Worm (Caenorhabditis elegans) whole organism, L3 larva: ENCODE data around the gene R193.6.

Experiments
- R02D3.7 ChIP-seq: fragments of 150-350 bp; optimal IDR thresholded peaks from 2 replicates; lab custom pipeline; 2014; ENCODE audit warnings: missing biosample characterization, missing genetic modification characterization
- ZK546.5 ChIP-seq: sonication (generic microtip); optimal IDR thresholded peaks from 2 replicates; lab custom pipeline; 2017; ENCODE audit warnings: missing biosample characterization, missing genetic modification characterization
- aly-2 ChIP-seq: fragments of 150-350 bp; optimal IDR thresholded peaks from 2 replicates; lab custom pipeline; 2014; ENCODE audit warnings: missing biosample characterization, missing genetic modification characterization
- ceh-16 ChIP-seq: sonication (generic microtip); optimal IDR thresholded peaks from 2 replicates; lab custom pipeline; 2017; ENCODE audit warnings: missing biosample characterization, missing genetic modification characterization
- ceh-28 ChIP-seq: fragments of 150-350 bp; optimal IDR thresholded peaks from 2 replicates; lab custom pipeline; 2014; ENCODE audit warnings: missing biosample characterization, missing genetic modification reagents, missing genetic modification characterization
- ceh-82 ChIP-seq: fragments of 150-350 bp; optimal IDR thresholded peaks from 2 replicates; lab custom pipeline; 2014; ENCODE audit warnings: missing biosample characterization, missing genetic modification characterization
- ceh-9 ChIP-seq: sonication (generic microtip); optimal IDR thresholded peaks from 2 replicates; lab custom pipeline; 2018; ENCODE audit warnings: missing biosample characterization, missing genetic modification characterization
- daf-12 ChIP-seq: fragments of 150-350 bp; optimal IDR thresholded peaks from 2 replicates; lab custom pipeline; 2014; ENCODE audit warnings: missing biosample characterization, missing genetic modification reagents, missing genetic modification characterization
- egl-5 ChIP-seq: fragments of 150-350 bp; optimal IDR thresholded peaks from 2 replicates; lab custom pipeline; 2017; ENCODE audit warnings: missing biosample characterization, missing genetic modification reagents, missing genetic modification characterization, inconsistent platforms
- elt-2 ChIP-seq: sonication (generic microtip); optimal IDR thresholded peaks from 2 replicates; lab custom pipeline; 2016; ENCODE audit warnings: missing genetic modification reagents, mild to moderate bottlenecking, missing genetic modification characterization, missing compliant biosample characterization
- elt-3 ChIP-seq, 3 experiments: fragments of 150-350 bp in 1 of 3; sonication (generic microtip) in 2 of 3; optimal IDR thresholded peaks; 2 replicates in 2 of 3; 4 replicates in 1 of 3; lab custom pipeline; 2014 to 2017; ENCODE audit warnings: missing biosample characterization in 3 of 3, missing genetic modification characterization in 3 of 3
- eor-1 ChIP-seq, 2 experiments: fragments of 150-350 bp; optimal IDR thresholded peaks; 2 replicates each; lab custom pipeline; 2014 to 2018; ENCODE audit warnings: missing biosample characterization in 2 of 2, missing genetic modification characterization in 2 of 2
- fkh-2 ChIP-seq: fragments of 150-350 bp; optimal IDR thresholded peaks from 2 replicates; lab custom pipeline; 2014; ENCODE audit warnings: missing biosample characterization, missing genetic modification reagents, missing genetic modification characterization
- fos-1 ChIP-seq: fragments of 150-350 bp; optimal IDR thresholded peaks from 2 replicates; lab custom pipeline; 2014; ENCODE audit warnings: missing biosample characterization, missing genetic modification characterization
- hmg-11 ChIP-seq: sonication (generic microtip); optimal IDR thresholded peaks from 2 replicates; lab custom pipeline; 2016; ENCODE audit warnings: missing genetic modification characterization, missing compliant biosample characterization
- jun-1 ChIP-seq: fragments of 150-350 bp; optimal IDR thresholded peaks from 2 replicates; lab custom pipeline; 2014; ENCODE audit warnings: missing biosample characterization, missing genetic modification reagents, missing genetic modification characterization
- lin-15B ChIP-seq: fragments of 150-350 bp; optimal IDR thresholded peaks from 2 replicates; lab custom pipeline; 2014; ENCODE audit warnings: missing biosample characterization, missing genetic modification characterization
- lin-39 ChIP-seq: fragments of 150-350 bp; optimal IDR thresholded peaks from 2 replicates; lab custom pipeline; 2018; ENCODE audit warnings: missing biosample characterization, missing genetic modification reagents, missing genetic modification characterization
- lsy-12 ChIP-seq: sonication (generic microtip); optimal IDR thresholded peaks from 2 replicates; lab custom pipeline; 2016; ENCODE audit warnings: mild to moderate bottlenecking, missing genetic modification characterization, missing compliant biosample characterization
- mdl-1 ChIP-seq: fragments of 150-350 bp; optimal IDR thresholded peaks from 2 replicates; lab custom pipeline; 2014; ENCODE audit warnings: missing biosample characterization, missing genetic modification characterization
- mml-1 ChIP-seq: fragments of 150-350 bp; sonication (generic microtip); optimal IDR thresholded peaks from 3 replicates; lab custom pipeline; 2014; ENCODE audit warnings: missing biosample characterization, missing genetic modification characterization
- nfya-1 ChIP-seq: sonication (generic microtip); optimal IDR thresholded peaks from 2 replicates; lab custom pipeline; 2017; ENCODE audit warnings: missing genetic modification characterization, mild to moderate bottlenecking, missing compliant biosample characterization, antibody characterized with exemption, moderate library complexity; ENCODE audit not compliant: insufficient read depth
- nhr-11 ChIP-seq: fragments of 150-350 bp; optimal IDR thresholded peaks from 2 replicates; lab custom pipeline; 2014; ENCODE audit warnings: missing biosample characterization, missing genetic modification characterization
- nhr-12 ChIP-seq: fragments of 150-350 bp; optimal IDR thresholded peaks from 2 replicates; lab custom pipeline; 2014; ENCODE audit warnings: missing biosample characterization, missing genetic modification characterization
- nhr-237 ChIP-seq: fragments of 150-350 bp; optimal IDR thresholded peaks from 2 replicates; lab custom pipeline; 2014; ENCODE audit warnings: missing biosample characterization, missing genetic modification characterization
- nhr-25 ChIP-seq: sonication (generic microtip); optimal IDR thresholded peaks from 2 replicates; lab custom pipeline; 2017; ENCODE audit warnings: missing biosample characterization, missing genetic modification characterization
- nhr-28 ChIP-seq: fragments of 150-350 bp; optimal IDR thresholded peaks from 2 replicates; lab custom pipeline; 2014; ENCODE audit warnings: missing biosample characterization, missing genetic modification characterization
- nhr-43 ChIP-seq: sonication (generic microtip); optimal IDR thresholded peaks from 2 replicates; lab custom pipeline; 2016; ENCODE audit warnings: mild to moderate bottlenecking, missing genetic modification characterization, missing compliant biosample characterization; ENCODE audit not compliant: poor library complexity, severe bottlenecking
- nhr-67 ChIP-seq: fragments of 150-350 bp; optimal IDR thresholded peaks from 2 replicates; lab custom pipeline; 2014; ENCODE audit warnings: missing biosample characterization, missing genetic modification characterization
- nhr-76 ChIP-seq: fragments of 150-350 bp; sonication (generic microtip); optimal IDR thresholded peaks from 5 replicates; lab custom pipeline; 2014; ENCODE audit warnings: missing biosample characterization, missing genetic modification characterization
- nhr-77 ChIP-seq: fragments of 150-350 bp; optimal IDR thresholded peaks from 2 replicates; lab custom pipeline; 2014; ENCODE audit warnings: missing biosample characterization, missing genetic modification characterization
- pha-4 ChIP-seq: fragments of 150-350 bp; optimal IDR thresholded peaks from 2 replicates; lab custom pipeline; 2014; ENCODE audit warnings: missing biosample characterization, missing genetic modification reagents, missing genetic modification characterization
- pqm-1 ChIP-seq: fragments of 150-350 bp; optimal IDR thresholded peaks from 2 replicates; lab custom pipeline; 2017; ENCODE audit warnings: missing biosample characterization, missing genetic modification characterization, inconsistent platforms
- sea-2 ChIP-seq: fragments of 150-350 bp; sonication (generic microtip); optimal IDR thresholded peaks from 4 replicates; lab custom pipeline; 2014; ENCODE audit warnings: missing biosample characterization, missing genetic modification reagents, missing genetic modification characterization
- skn-1 ChIP-seq: fragments of 150-350 bp; optimal IDR thresholded peaks from 2 replicates; lab custom pipeline; 2014; ENCODE audit warnings: missing biosample characterization, missing genetic modification characterization
- snpc-4 ChIP-seq: fragments of 150-350 bp; optimal IDR thresholded peaks from 2 replicates; lab custom pipeline; 2014; ENCODE audit warnings: missing biosample characterization, missing genetic modification characterization
- tbx-2 ChIP-seq: sonication (generic microtip); optimal IDR thresholded peaks from 2 replicates; lab custom pipeline; 2016; ENCODE audit warnings: mild to moderate bottlenecking, missing genetic modification characterization, missing compliant biosample characterization
- unc-39 ChIP-seq: sonication (generic microtip); optimal IDR thresholded peaks from 4 replicates; lab custom pipeline; 2017; ENCODE audit warnings: missing biosample characterization, missing genetic modification characterization
- unc-62 ChIP-seq: fragments of 150-350 bp; sonication (generic microtip); optimal IDR thresholded peaks from 4 replicates; lab custom pipeline; 2014; ENCODE audit warnings: missing biosample characterization, missing genetic modification reagents, missing genetic modification characterization
- zag-1 ChIP-seq: fragments of 150-350 bp; optimal IDR thresholded peaks from 2 replicates; lab custom pipeline; 2014; ENCODE audit warnings: missing biosample characterization, missing genetic modification characterization
- ztf-11 ChIP-seq: fragments of 150-350 bp; optimal IDR thresholded peaks from 2 replicates; lab custom pipeline; 2014; ENCODE audit warnings: missing biosample characterization, missing genetic modification characterization
- ztf-4 ChIP-seq: fragments of 150-350 bp; optimal IDR thresholded peaks from 2 replicates; lab custom pipeline; 2014; ENCODE audit warnings: missing biosample characterization, missing genetic modification characterization

R193.6 gene

ce11 chrX:1123471-1123870 lies 25.1 kb upstream of the R193.6 start:
- TF ChIP-seq nhr-76 (tag; lab: Kevin White, UChicago) (no peak), ZK546.5 (tag; lab: Kevin White, UChicago) (no peak), nhr-25 (tag; lab: Kevin White, UChicago) (peak; percentile 3), ceh-16 (tag; lab: Kevin White, UChicago) (no peak), unc-39 (tag; lab: Kevin White, UChicago) (no peak), nfya-1 (no peak), mml-1 (tag; lab: Kevin White, UChicago) (no peak)

- TF ChIP-seq lin-39 (tag; lab: Kevin White, UChicago) (no peak), ztf-11 (tag; lab: Kevin White, UChicago) (no peak), nhr-28 (tag; lab: Kevin White, UChicago) (no peak), ceh-9 (no peak), tbx-2 (tag; lab: Kevin White, UChicago) (no peak), nhr-25 (tag; lab: Kevin White, UChicago) (no peak), fkh-2 (no peak), fos-1 (tag; lab: Kevin White, UChicago) (no peak), skn-1 (tag; lab: Kevin White, UChicago) (no peak), unc-39 (tag; lab: Kevin White, UChicago) (no peak), nhr-77 (no peak), nhr-237 (tag; lab: Kevin White, UChicago) (no peak)
These were observed 24.4 kb upstream of the R193.6 start, which contains the start of gene C05D9.9 for ce11 chrX:1124146-1124545. Gene C05D9.9 (minus strand): TSS chrX:1124246.

ce11 chrX:1125426-1125825 lies 23.2 kb upstream of the R193.6 start, which contains the start of gene lmp-2:
Gene lmp-2 (plus strand): TSS chrX:1125615.
- TF ChIP-seq pqm-1 (tag; lab: Kevin White, UChicago) (peak; percentile 45), nhr-77 (no peak), ztf-4 (no peak), mdl-1 (tag; lab: Kevin White, UChicago) (no peak), elt-2 (tag; lab: Kevin White, UChicago) (peak; percentile 83)

- TF ChIP-seq mdl-1 (tag; lab: Kevin White, UChicago) (no peak), nhr-25 (tag; lab: Kevin White, UChicago) (no peak), ZK546.5 (tag; lab: Kevin White, UChicago) (no peak), egl-5 (tag; lab: Kevin White, UChicago) (no peak), daf-12 (tag; lab: Kevin White, UChicago) (no peak), unc-62 (GFP tag; lab: Kevin White, UChicago) (no peak), hmg-11 (tag; lab: Kevin White, UChicago) (no peak), eor-1 (tag; optimal IDR thresholded peaks at IDR 0.05; lab: Kevin White, UChicago) (no peak), pha-4 (tag; lab: Kevin White, UChicago) (no peak)
- TF ChIP-seq, all 47 proteins: peak for 0
These were observed 22.4 kb upstream of the R193.6 start for ce11 chrX:1126207-1126606.

- TF ChIP-seq hmg-11 (tag; lab: Kevin White, UChicago): peak; percentile 65
- TF ChIP-seq nhr-43 (tag; lab: Kevin White, UChicago): peak; percentile 38
- no peak for TF ChIP-seq nhr-67 (tag; lab: Kevin White, UChicago)
- peak; percentile 61 for TF ChIP-seq jun-1
- no peak for TF ChIP-seq elt-3 (tag; optimal IDR thresholded peaks at IDR 0.05; lab: Kevin White, UChicago)
- TF ChIP-seq fkh-2: no peak
- no peak for TF ChIP-seq sea-2 (GFP tag; lab: Kevin White, UChicago)
- no peak for TF ChIP-seq nhr-28 (tag; lab: Kevin White, UChicago)
- TF ChIP-seq nhr-11 (tag; lab: Kevin White, UChicago): no peak
- TF ChIP-seq fos-1 (tag; lab: Kevin White, UChicago): peak; percentile 10
- peak; percentile 57 for TF ChIP-seq lin-15B (tag; lab: Kevin White, UChicago)
- no peak for TF ChIP-seq lsy-12 (tag; lab: Kevin White, UChicago)
- no peak for TF ChIP-seq nhr-12 (tag; lab: Kevin White, UChicago)
- no peak for TF ChIP-seq unc-62 (GFP tag; lab: Kevin White, UChicago)
- TF ChIP-seq R02D3.7 (tag; lab: Kevin White, UChicago): no peak
- peak; percentile 41 for TF ChIP-seq nfya-1
- no peak for TF ChIP-seq eor-1 (tag; optimal IDR thresholded peaks at IDR 0.05; lab: Kevin White, UChicago)
- peak; percentile 47 for TF ChIP-seq egl-5 (tag; lab: Kevin White, UChicago)
- peak; percentile 64 for TF ChIP-seq pha-4 (tag; lab: Kevin White, UChicago)
- TF ChIP-seq zag-1 (tag; lab: Kevin White, UChicago): no peak
- TF ChIP-seq nhr-76 (tag; lab: Kevin White, UChicago): no peak
- no peak for TF ChIP-seq aly-2 (tag; lab: Kevin White, UChicago)
- TF ChIP-seq tbx-2 (tag; lab: Kevin White, UChicago): no peak
- no peak for TF ChIP-seq ztf-4
- no peak for TF ChIP-seq nhr-237 (tag; lab: Kevin White, UChicago)
- TF ChIP-seq elt-2 (tag; lab: Kevin White, UChicago): peak; percentile 58
- TF ChIP-seq pqm-1 (tag; lab: Kevin White, UChicago): peak; percentile 20
- TF ChIP-seq snpc-4 (tag; lab: Kevin White, UChicago): peak; percentile 47
- peak; percentile 9 for TF ChIP-seq ceh-28 (tag; lab: Kevin White, UChicago)
- TF ChIP-seq mml-1 (tag; lab: Kevin White, UChicago): no peak
- TF ChIP-seq lin-39 (tag; lab: Kevin White, UChicago): peak; percentile 70
- no peak for TF ChIP-seq ceh-82 (tag; lab: Kevin White, UChicago)
These were observed 20.0 kb upstream of the R193.6 start, which contains the start of gene snx-1 for ce11 chrX:1128503-1129036. Gene snx-1 (plus strand): TSS chrX:1128986.
